Fruit fly (Drosophila melanogaster) whole organism: ENCODE results near the gene CG14411.

ENCODE experiments used
- CG8478 ChIP-seq: fragments of >200 bp; optimal IDR thresholded peaks from 2 replicates; lab custom pipeline; 2018; ENCODE audit warnings: inconsistent platforms
- Dll ChIP-seq: fragments of >200 bp; optimal IDR thresholded peaks from 2 replicates; lab custom pipeline; 2017
- EcR ChIP-seq, 2 experiments: fragments of >200 bp; optimal IDR thresholded peaks; 2 replicates each; lab custom pipeline; 2017; ENCODE audit warnings: missing biosample characterization in 2 of 2, missing genetic modification characterization in 2 of 2, missing genetic modification reagents in 2 of 2
- pan ChIP-seq: fragments of >200 bp; optimal IDR thresholded peaks from 2 replicates; lab custom pipeline; 2017
- psq ChIP-seq: fragments of >200 bp; optimal IDR thresholded peaks from 2 replicates; lab custom pipeline; 2017
- usp ChIP-seq: fragments of >200 bp; optimal IDR thresholded peaks from 2 replicates; lab custom pipeline; 2017; ENCODE audit warnings: missing biosample characterization, missing genetic modification characterization, mixed read lengths

CG14411 gene

DNA sequence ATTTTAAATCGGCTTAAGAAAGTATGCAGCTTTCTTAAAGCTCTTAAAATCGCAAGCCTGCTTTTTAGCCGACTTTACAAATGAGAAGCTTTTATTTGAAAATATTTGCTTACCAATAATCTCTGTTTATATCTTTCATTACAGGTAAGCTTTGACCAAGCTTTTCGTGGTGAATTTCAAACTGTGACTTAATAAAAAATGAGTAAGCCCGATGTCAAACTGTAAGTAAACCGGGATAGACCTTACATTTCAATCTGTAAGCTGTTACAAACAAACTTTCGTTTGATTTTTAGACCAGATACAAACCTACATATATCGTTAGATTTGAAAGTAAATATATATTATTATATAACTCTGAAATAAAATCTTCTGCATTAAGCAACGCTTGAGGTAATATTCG lies 53.1 kb downstream of the CG14411 start:
- no peak for TF ChIP-seq usp (GFP tag; lab: Kevin White, UChicago)
- TF ChIP-seq CG8478 (lab: Kevin White, UChicago), result no peak
- TF ChIP-seq Dll (lab: Kevin White, UChicago), result no peak
- TF ChIP-seq EcR (GFP tag; optimal IDR thresholded peaks at IDR 0.05; lab: Kevin White, UChicago), result no peak
- TF ChIP-seq pan (lab: Kevin White, UChicago), result no peak
- no peak for TF ChIP-seq psq
